Fruit fly (Drosophila melanogaster): ENCODE results near the gene CG31464.

Gene CG31464

DNA sequence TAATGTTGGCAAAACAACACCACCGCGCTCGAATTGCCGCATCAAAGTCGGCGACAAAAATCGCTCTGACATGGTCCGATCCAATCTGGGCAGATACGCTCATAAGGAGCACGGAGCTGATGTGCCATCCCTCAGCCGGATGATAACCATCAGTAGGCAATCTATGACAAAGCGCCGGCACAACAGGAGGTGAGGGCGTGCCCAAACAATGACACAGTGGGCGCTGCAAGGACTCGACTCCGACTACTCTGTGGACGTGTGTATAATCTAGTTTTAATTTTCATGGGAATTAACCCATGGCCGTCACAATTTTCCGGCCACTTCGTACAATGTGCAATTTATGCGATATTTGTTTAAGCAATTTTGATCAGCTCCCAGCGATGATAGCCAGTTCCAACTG is 16.0 kb upstream of the CG31464 start (continued):
- TF ChIP-seq zen (tag; optimal IDR thresholded peaks at IDR 0.05) = peak; percentile 89
- TF ChIP-seq seq (GFP tag; IDR thresholded peaks at IDR 0.05) = no peak
- no peak for TF ChIP-seq Kr (GFP tag; optimal IDR thresholded peaks at IDR 0.05)
- no peak for TF ChIP-seq odd (GFP tag; optimal IDR thresholded peaks at IDR 0.05)
- TF ChIP-seq cwo (GFP tag; optimal IDR thresholded peaks at IDR 0.05) = no peak
- TF ChIP-seq Hr78 (GFP tag; optimal IDR thresholded peaks at IDR 0.05) = no peak
- TF ChIP-seq CG6791 (GFP tag; IDR thresholded peaks at IDR 0.05; ENCODE audit: partially characterized antibody) = no peak
- no peak for TF ChIP-seq CG7987 (GFP tag; optimal IDR thresholded peaks at IDR 0.05)
- peak; percentile 32 for TF ChIP-seq CG15479 (GFP tag; optimal IDR thresholded peaks at IDR 0.05)
- no peak for TF ChIP-seq tup (GFP tag; optimal IDR thresholded peaks at IDR 0.05)
- no peak for TF ChIP-seq gsb (GFP tag; IDR thresholded peaks at IDR 0.05)
- TF ChIP-seq ken (GFP tag; IDR thresholded peaks at IDR 0.05) = no peak
- TF ChIP-seq MBD-R2 (GFP tag; IDR thresholded peaks at IDR 0.05) = no peak
- no peak for TF ChIP-seq Dip2 (GFP tag; IDR thresholded peaks at IDR 0.05)
- TF ChIP-seq D (optimal IDR thresholded peaks at IDR 0.05) = peak; percentile 76
- TF ChIP-seq D (GFP tag; optimal IDR thresholded peaks at IDR 0.05) = no peak
- no peak for TF ChIP-seq CG8281 (tag; optimal IDR thresholded peaks at IDR 0.05)
- TF ChIP-seq pb (GFP tag; optimal IDR thresholded peaks at IDR 0.05) = no peak
- no peak for TF ChIP-seq Rx (GFP tag; IDR thresholded peaks at IDR 0.05)

dm6 chr3R:8277494-8278293 is 13.3 kb upstream of the CG31464 start, which contains the start of gene ato:
Gene ato, plus strand, starts transcription at chr3R:8278052.
- TF ChIP-seq Jarid2 (GFP tag; optimal IDR thresholded peaks at IDR 0.05) (peak; percentile 57), H2.0 (GFP tag; IDR thresholded peaks at IDR 0.05) (no peak), HLH4C (GFP tag; IDR thresholded peaks at IDR 0.05; ENCODE audit: partially characterized antibody) (no peak), trem (tag; optimal IDR thresholded peaks at IDR 0.05) (no peak), CG8281 (tag; optimal IDR thresholded peaks at IDR 0.05) (no peak), Deaf1 (tag; optimal IDR thresholded peaks at IDR 0.05) (peak; percentile 90), org-1 (GFP tag; optimal IDR thresholded peaks at IDR 0.05) (no peak), CG15696 (tag; optimal IDR thresholded peaks at IDR 0.05) (no peak), Dfd (GFP tag; optimal IDR thresholded peaks at IDR 0.05) (no peak), chm (GFP tag; IDR thresholded peaks at IDR 0.05) (no peak), tio (GFP tag; optimal IDR thresholded peaks at IDR 0.05) (no peak), CG8478 (optimal IDR thresholded peaks at IDR 0.05) (no peak), CG7745 (tag; optimal IDR thresholded peaks at IDR 0.05) (no peak), HLHmδ (GFP tag; optimal IDR thresholded peaks at IDR 0.05) (peak; percentile 95), sens (GFP tag) (peak; percentile 53), ssp (GFP tag; IDR thresholded peaks at IDR 0.05) (no peak), hbn (GFP tag; IDR thresholded peaks at IDR 0.05; ENCODE audit: partially characterized antibody) (no peak), sens-2 (GFP tag; IDR thresholded peaks at IDR 0.05) (no peak), CG17359 (tag; optimal IDR thresholded peaks at IDR 0.05) (no peak), tll (GFP tag; optimal IDR thresholded peaks at IDR 0.05) (peak in 1 of 2 experiments; percentile 56), tup (GFP tag; optimal IDR thresholded peaks at IDR 0.05) (no peak), ash1 (GFP tag; optimal IDR thresholded peaks at IDR 0.05) (no peak), eyg (GFP tag; optimal IDR thresholded peaks at IDR 0.05) (no peak), CG34224 (GFP tag; IDR thresholded peaks at IDR 0.05; ENCODE audit: partially characterized antibody) (no peak), CG34376 (GFP tag; optimal IDR thresholded peaks at IDR 0.05) (no peak), CG17385 (GFP tag; optimal IDR thresholded peaks at IDR 0.05) (no peak), Nf-YC (tag; optimal IDR thresholded peaks at IDR 0.05) (peak; percentile 94), trh (GFP tag; optimal IDR thresholded peaks at IDR 0.05) (no peak), CG2129 (GFP tag; IDR thresholded peaks at IDR 0.05; ENCODE audit: partially characterized antibody) (no peak), CG18599 (GFP tag; optimal IDR thresholded peaks at IDR 0.05) (no peak), Neu2 (GFP tag; optimal IDR thresholded peaks at IDR 0.05; ENCODE audit: borderline replicate concordance) (peak; percentile 41), MBD-R2 (GFP tag; IDR thresholded peaks at IDR 0.05) (no peak)
